Worm (Caenorhabditis elegans) whole organism, mixed stage, embryonic: ENCODE results near the gene glb-32.

Source experiments
- mab-5 ChIP-seq: fragments of 150-350 bp; optimal IDR thresholded peaks from 2 replicates; lab custom pipeline; 2014; ENCODE audit warnings: missing biosample characterization, missing genetic modification characterization
- nhr-76 ChIP-seq: sonication (generic microtip); optimal IDR thresholded peaks from 2 replicates; lab custom pipeline; 2017; ENCODE audit warnings: missing biosample characterization, missing genetic modification characterization
- unc-39 ChIP-seq: fragments of 150-350 bp; optimal IDR thresholded peaks from 2 replicates; lab custom pipeline; 2014; ENCODE audit warnings: missing biosample characterization, missing genetic modification characterization

ce11 chrV:5113654-5114053 lies 24.3 kb upstream of the glb-32 start, which contains the start of gene C04F5.8:
- TF ChIP-seq nhr-76 (tag; lab: Kevin White, UChicago) (no peak), mab-5 (tag; lab: Kevin White, UChicago) (no peak), unc-39 (tag; lab: Kevin White, UChicago) (no peak)
